Fruit fly (Drosophila melanogaster) whole organism, prepupa: Measurements from ENCODE around the gene CG33509.

ENCODE experiments used
- Blimp-1 ChIP-seq: fragments of 200-800 bp; sonication (Bioruptor generic); optimal IDR thresholded peaks from 3 replicates; lab custom pipeline; 2017; ENCODE audit warnings: missing biosample characterization, missing genetic modification characterization, mild to moderate bottlenecking, moderate library complexity, missing genetic modification reagents
- CG11294 ChIP-seq: fragments of 200-800 bp; sonication (Bioruptor generic); IDR thresholded peaks from 2 replicates; pipeline ENCODE4 v1.3.6; 2022; ENCODE audit warnings: missing biosample characterization, missing genetic modification characterization
- CG11902 ChIP-seq: fragments of 200-800 bp; sonication (Bioruptor generic); optimal IDR thresholded peaks from 3 replicates; lab custom pipeline; 2016; ENCODE audit warnings: missing biosample characterization, missing genetic modification characterization
- CG15336 ChIP-seq: fragments of 200-800 bp; sonication (Bioruptor generic); IDR thresholded peaks from 2 replicates; pipeline ENCODE4 v1.3.6; 2022; ENCODE audit warnings: missing biosample characterization, missing genetic modification characterization
- CG1621 ChIP-seq: fragments of 200-800 bp; sonication (Bioruptor generic); optimal IDR thresholded peaks from 3 replicates; lab custom pipeline; 2018; ENCODE audit warnings: missing biosample characterization, mild to moderate bottlenecking, missing genetic modification characterization
- CG16779 ChIP-seq: fragments of 200-800 bp; sonication (Bioruptor generic); optimal IDR thresholded peaks from 3 replicates; lab custom pipeline; 2017; ENCODE audit warnings: missing biosample characterization, mild to moderate bottlenecking, missing genetic modification characterization
- CG3032 ChIP-seq: fragments of 200-800 bp; optimal IDR thresholded peaks from 2 replicates; lab custom pipeline; 2019; ENCODE audit warnings: missing biosample characterization, mild to moderate bottlenecking, missing genetic modification characterization, moderate library complexity
- CG31627 ChIP-seq: fragments of 200-800 bp; sonication (Bioruptor generic); optimal IDR thresholded peaks from 3 replicates; lab custom pipeline; 2016; ENCODE audit warnings: missing biosample characterization, missing genetic modification characterization
- CG32006 ChIP-seq: fragments of 200-800 bp; sonication (Bioruptor generic); optimal IDR thresholded peaks from 3 replicates; lab custom pipeline; 2017; ENCODE audit warnings: missing biosample characterization, mild to moderate bottlenecking, missing genetic modification characterization
- CG3919 ChIP-seq: fragments of 200-800 bp; sonication (Bioruptor generic); optimal IDR thresholded peaks from 3 replicates; lab custom pipeline; 2016; ENCODE audit warnings: missing biosample characterization, missing genetic modification characterization
- CG4318 ChIP-seq: fragments of 200-800 bp; sonication (Bioruptor generic); optimal IDR thresholded peaks from 3 replicates; lab custom pipeline; 2017; ENCODE audit warnings: missing biosample characterization, mild to moderate bottlenecking, missing genetic modification characterization
- CG6163 ChIP-seq: fragments of 200-800 bp; sonication (Bioruptor generic); IDR thresholded peaks from 3 replicates; pipeline ENCODE4 v1.3.6; 2022; ENCODE audit warnings: missing biosample characterization, missing genetic modification characterization
- CG6276 ChIP-seq: fragments of 200-800 bp; sonication (Bioruptor generic); optimal IDR thresholded peaks from 2 replicates; lab custom pipeline; 2017; ENCODE audit warnings: missing biosample characterization, mild to moderate bottlenecking, missing genetic modification characterization
- CG6792 ChIP-seq: fragments of 200-800 bp; sonication (Bioruptor generic); optimal IDR thresholded peaks from 3 replicates; lab custom pipeline; 2016; ENCODE audit warnings: missing biosample characterization, missing genetic modification characterization
- CG7368 ChIP-seq: fragments of 200-800 bp; sonication (Bioruptor generic); optimal IDR thresholded peaks from 3 replicates; lab custom pipeline; 2016; ENCODE audit warnings: missing biosample characterization, missing genetic modification characterization
- CG8119 ChIP-seq: fragments of 200-800 bp; sonication (Bioruptor generic); IDR thresholded peaks from 3 replicates; pipeline ENCODE4 v1.3.6; 2022; ENCODE audit warnings: missing biosample characterization, missing genetic modification characterization
- CG8632 ChIP-seq: fragments of 200-800 bp; sonication (Bioruptor generic); optimal IDR thresholded peaks from 3 replicates; lab custom pipeline; 2016; ENCODE audit warnings: missing biosample characterization, missing genetic modification characterization
- CG9139 ChIP-seq: fragments of 200-800 bp; sonication (Bioruptor generic); optimal IDR thresholded peaks from 3 replicates; lab custom pipeline; 2017; ENCODE audit warnings: missing biosample characterization, mild to moderate bottlenecking, missing genetic modification characterization
- Eip75B ChIP-seq: fragments of 200-800 bp; sonication (Bioruptor generic); optimal IDR thresholded peaks from 3 replicates; lab custom pipeline; 2016; ENCODE audit warnings: missing biosample characterization, missing genetic modification characterization
- Eip78C ChIP-seq: fragments of 200-800 bp; sonication (Bioruptor generic); peaks from one replicate; lab custom pipeline; 2016; ENCODE audit warnings: missing biosample characterization, missing genetic modification characterization
- Eip93F ChIP-seq: fragments of 200-800 bp; sonication (Bioruptor generic); optimal IDR thresholded peaks from 2 replicates; lab custom pipeline; 2016; ENCODE audit warnings: missing biosample characterization, mild to moderate bottlenecking, missing genetic modification characterization
- Gug ChIP-seq: fragments of 200-800 bp; sonication (Bioruptor generic); IDR thresholded peaks from 2 replicates; pipeline ENCODE4 v1.3.6; 2022; ENCODE audit warnings: missing biosample characterization, missing genetic modification characterization
- Hr39 ChIP-seq: fragments of 200-800 bp; sonication (Bioruptor generic); optimal IDR thresholded peaks from 2 replicates; lab custom pipeline; 2016; ENCODE audit warnings: missing biosample characterization, missing genetic modification characterization
- Hr4 ChIP-seq: fragments of 200-800 bp; sonication (Bioruptor generic); optimal IDR thresholded peaks from 3 replicates; lab custom pipeline; 2016; ENCODE audit warnings: missing biosample characterization, missing genetic modification characterization
- Lpt ChIP-seq: fragments of 200-800 bp; sonication (Bioruptor generic); optimal IDR thresholded peaks from 3 replicates; lab custom pipeline; 2016; ENCODE audit warnings: missing biosample characterization, missing genetic modification characterization
- Met ChIP-seq: fragments of 200-800 bp; sonication (Bioruptor generic); optimal IDR thresholded peaks from 3 replicates; lab custom pipeline; 2016; ENCODE audit warnings: missing biosample characterization, missing genetic modification characterization
- OdsH ChIP-seq: fragments of 200-800 bp; sonication (Bioruptor generic); optimal IDR thresholded peaks from 3 replicates; lab custom pipeline; 2016; ENCODE audit warnings: missing biosample characterization, missing genetic modification characterization
- Smox ChIP-seq: fragments of 200-800 bp; sonication (Bioruptor generic); optimal IDR thresholded peaks from 3 replicates; lab custom pipeline; 2016; ENCODE audit warnings: missing biosample characterization, missing genetic modification characterization
- Sox14 ChIP-seq: fragments of 200-800 bp; sonication (Bioruptor generic); optimal IDR thresholded peaks from 3 replicates; lab custom pipeline; 2016; ENCODE audit warnings: missing biosample characterization, missing genetic modification characterization
- Sox15 ChIP-seq: fragments of 200-800 bp; sonication (Bioruptor generic); optimal IDR thresholded peaks from 3 replicates; lab custom pipeline; 2016; ENCODE audit warnings: missing biosample characterization, missing genetic modification characterization
- eg ChIP-seq: fragments of 200-800 bp; sonication (Bioruptor generic); IDR thresholded peaks from 3 replicates; pipeline ENCODE4 v1.3.6; 2022; ENCODE audit warnings: missing biosample characterization, missing genetic modification characterization
- esn ChIP-seq: fragments of 200-800 bp; sonication (Bioruptor generic); optimal IDR thresholded peaks from 2 replicates; lab custom pipeline; 2016; ENCODE audit warnings: missing biosample characterization, mild to moderate bottlenecking, missing genetic modification characterization, moderate library complexity
- fd59A ChIP-seq: fragments of 200-800 bp; sonication (Bioruptor generic); optimal IDR thresholded peaks from 2 replicates; lab custom pipeline; 2017; ENCODE audit warnings: missing biosample characterization, mild to moderate bottlenecking, missing genetic modification characterization, missing genetic modification reagents
- fd85E ChIP-seq: fragments of 200-800 bp; sonication (Bioruptor generic); optimal IDR thresholded peaks from 3 replicates; lab custom pipeline; 2016; ENCODE audit warnings: missing biosample characterization, missing genetic modification characterization
- fkh ChIP-seq: fragments of 200-800 bp; sonication (Bioruptor generic); optimal IDR thresholded peaks from 3 replicates; lab custom pipeline; 2017; ENCODE audit warnings: missing biosample characterization, mild to moderate bottlenecking, missing genetic modification characterization, moderate library complexity
- lz ChIP-seq: fragments of 200-800 bp; sonication (Bioruptor generic); optimal IDR thresholded peaks from 3 replicates; lab custom pipeline; 2016; ENCODE audit warnings: missing biosample characterization, missing genetic modification characterization
- pdm3 ChIP-seq: fragments of 200-800 bp; sonication (Bioruptor generic); optimal IDR thresholded peaks from 3 replicates; lab custom pipeline; 2016; ENCODE audit warnings: missing biosample characterization, missing genetic modification characterization
- salr ChIP-seq, 2 experiments: fragments of 200-800 bp; sonication (Bioruptor generic); optimal IDR thresholded peaks; 3 replicates each; lab custom pipeline; 2016 to 2018; ENCODE audit warnings: missing biosample characterization in 2 of 2, missing genetic modification characterization in 2 of 2, mild to moderate bottlenecking in 1 of 2
- ss ChIP-seq, 2 experiments: fragments of 200-800 bp; sonication (Bioruptor generic); optimal IDR thresholded peaks; 2 replicates in 1 of 2; 3 replicates in 1 of 2; lab custom pipeline; 2017 to 2018; ENCODE audit warnings: mild to moderate bottlenecking in 2 of 2, missing biosample characterization in 2 of 2, missing genetic modification characterization in 2 of 2, moderate library complexity in 1 of 2
- svp ChIP-seq: fragments of 200-800 bp; sonication (Bioruptor generic); peaks from one replicate; lab custom pipeline; 2016; ENCODE audit warnings: missing biosample characterization, missing genetic modification characterization
- vri ChIP-seq: fragments of 200-800 bp; sonication (Bioruptor generic); optimal IDR thresholded peaks from 3 replicates; lab custom pipeline; 2016; ENCODE audit warnings: missing biosample characterization, mild to moderate bottlenecking, missing genetic modification characterization

The CG33509 gene

dm6 chr2L:21071435-21071834, 14.9 kb downstream of the CG33509 start, which contains the start of gene CG9265:
CG9265 (minus strand) TSS chr2L:21071502.
- TF ChIP-seq salr (GFP tag; optimal IDR thresholded peaks at IDR 0.05; lab: Kevin White, UChicago), result no peak
- TF ChIP-seq Eip78C (GFP tag; lab: Kevin White, UChicago), result peak; percentile 27
- TF ChIP-seq ss (GFP tag; optimal IDR thresholded peaks at IDR 0.05; lab: Kevin White, UChicago), result no peak
- TF ChIP-seq Sox15 (GFP tag; lab: Kevin White, UChicago), result no peak
- 0 out of 3 replicates have a peak, but pooled peaks have one; percentile 26 for TF ChIP-seq CG6163 (GFP tag; lab: Robert Waterston, UW)
- TF ChIP-seq CG31627 (GFP tag; lab: Kevin White, UChicago), result no peak
- peak; percentile 6 for TF ChIP-seq lz (GFP tag; lab: Kevin White, UChicago)

- TF ChIP-seq Hr4 (GFP tag; lab: Kevin White, UChicago) (no peak), Smox (GFP tag; lab: Kevin White, UChicago) (no peak), CG1621 (no peak), Eip93F (GFP tag; lab: Kevin White, UChicago) (no peak), Hr39 (no peak), Met (no peak), Lpt (GFP tag; lab: Kevin White, UChicago) (no peak), vri (GFP tag; lab: Kevin White, UChicago) (peak; percentile 56), Blimp-1 (GFP tag; lab: Kevin White, UChicago) (no peak), Eip78C (GFP tag; lab: Kevin White, UChicago) (peak; percentile 70)
Measured at dm6 chr2L:21070825-21071224, 15.5 kb downstream of the CG33509 start.

dm6 chr2L:21069776-21070175, 16.5 kb downstream of the CG33509 start:
- TF ChIP-seq Smox (GFP tag; lab: Kevin White, UChicago) (no peak), salr (GFP tag; optimal IDR thresholded peaks at IDR 0.05; lab: Kevin White, UChicago) (no peak), fkh (no peak)

- TF ChIP-seq CG32006 (GFP tag; lab: Kevin White, UChicago) (peak; percentile 74), CG4318 (GFP tag; lab: Kevin White, UChicago) (peak; percentile 11), CG6276 (peak; percentile 59), Eip78C (GFP tag; lab: Kevin White, UChicago) (peak; percentile 50), eg (GFP tag; lab: Robert Waterston, UW) (peak; percentile 38; the same call in 1 of the 3 replicates), CG11294 (GFP tag; lab: Robert Waterston, UW) (peak; percentile 44; the same call in 1 of the 2 replicates), CG15336 (GFP tag; lab: Robert Waterston, UW) (peak; percentile 53; the same call in 1 of the 2 replicates), Hr4 (GFP tag; lab: Kevin White, UChicago) (peak; percentile 40), Eip75B (no peak), pdm3 (GFP tag; lab: Kevin White, UChicago) (no peak), Gug (GFP tag; lab: Robert Waterston, UW) (peak; percentile 35; the same call in 1 of the 2 replicates), Blimp-1 (GFP tag; lab: Kevin White, UChicago) (no peak), fd59A (GFP tag; lab: Kevin White, UChicago) (no peak), CG16779 (tag; lab: Kevin White, UChicago) (no peak), Met (no peak), CG8119 (peak; percentile 43; the same call in 2 of the 3 replicates)
Measured at dm6 chr2L:21067137-21067536, 19.2 kb downstream of the CG33509 start.

dm6 chr2L:21065889-21066288, 20.4 kb downstream of the CG33509 start:
- TF ChIP-seq CG8119 (no peak; the same call in 2 of the 3 replicates), CG16779 (tag; lab: Kevin White, UChicago) (no peak), CG32006 (GFP tag; lab: Kevin White, UChicago) (peak; percentile 62), Eip78C (GFP tag; lab: Kevin White, UChicago) (no peak), Gug (GFP tag; lab: Robert Waterston, UW) (peak; percentile 56), ss (GFP tag; optimal IDR thresholded peaks at IDR 0.05; lab: Kevin White, UChicago) (no peak), CG8632 (GFP tag; lab: Kevin White, UChicago) (no peak), CG6792 (GFP tag; lab: Kevin White, UChicago) (no peak), CG1621 (no peak), CG6276 (peak; percentile 42), CG3032 (no peak), OdsH (GFP tag; lab: Kevin White, UChicago) (no peak), svp (GFP tag; lab: Kevin White, UChicago) (peak; percentile 19), Met (no peak), CG9139 (no peak), Sox14 (no peak), vri (GFP tag; lab: Kevin White, UChicago) (no peak), CG7368 (GFP tag; lab: Kevin White, UChicago) (no peak), Hr4 (GFP tag; lab: Kevin White, UChicago) (peak; percentile 47), fd85E (GFP tag; lab: Kevin White, UChicago) (no peak), CG31627 (GFP tag; lab: Kevin White, UChicago) (no peak), CG6163 (GFP tag; lab: Robert Waterston, UW) (no peak), esn (GFP tag; lab: Kevin White, UChicago) (no peak), fd59A (GFP tag; lab: Kevin White, UChicago) (no peak), CG4318 (GFP tag; lab: Kevin White, UChicago) (peak; percentile 25), CG3919 (GFP tag; lab: Kevin White, UChicago) (peak; percentile 2), CG11902 (GFP tag; lab: Kevin White, UChicago) (no peak)
